Worm (Caenorhabditis elegans): Measurements from ENCODE around the gene snf-10.

ce11 chrV:10404701-10405100 lies 35.9 kb downstream of the snf-10 start:
- TF ChIP-seq unc-39 (tag; optimal IDR thresholded peaks at IDR 0.05), result no peak
- no peak for TF ChIP-seq aly-2 (tag; optimal IDR thresholded peaks at IDR 0.05)
- TF ChIP-seq blmp-1 (tag; optimal IDR thresholded peaks at IDR 0.05; ENCODE audit: insufficient read depth), result no peak
- no peak for TF ChIP-seq ZK546.5 (tag; optimal IDR thresholded peaks at IDR 0.05)
- no peak for TF ChIP-seq ama-1 (optimal IDR thresholded peaks at IDR 0.05)
- TF ChIP-seq nhr-237 (tag; optimal IDR thresholded peaks at IDR 0.05), result no peak
- no peak for TF ChIP-seq elt-1 (tag; optimal IDR thresholded peaks at IDR 0.05)
- no peak for TF ChIP-seq lin-11 (tag; optimal IDR thresholded peaks at IDR 0.05)
- no peak for TF ChIP-seq lsy-2 (tag; optimal IDR thresholded peaks at IDR 0.05)
- no peak for TF ChIP-seq zag-1 (tag; optimal IDR thresholded peaks at IDR 0.05)
- TF ChIP-seq skn-1 (tag; optimal IDR thresholded peaks at IDR 0.05), result no peak
- TF ChIP-seq nhr-10 (tag; optimal IDR thresholded peaks at IDR 0.05), result no peak
- TF ChIP-seq ceh-16 (tag; optimal IDR thresholded peaks at IDR 0.05), result no peak
- no peak for TF ChIP-seq lin-13 (GFP tag; optimal IDR thresholded peaks at IDR 0.05)
